Fruit fly (Drosophila melanogaster) whole organism, embryonic: Measurements from ENCODE around the gene CG4020.
A peak's percentile ranks its signal among the peaks of the same experiment; 100 is the strongest.

Experiments
- Aef1 ChIP-seq: fragments of 200-800 bp; sonication (Bioruptor generic); IDR thresholded peaks from 3 replicates; pipeline ENCODE4 v1.3.6; 2022; ENCODE audit warnings: missing biosample characterization, missing genetic modification characterization
- Antp ChIP-seq: fragments of 200-800 bp; sonication (Bioruptor generic); optimal IDR thresholded peaks from 3 replicates; lab custom pipeline; 2016; ENCODE audit warnings: missing biosample characterization, missing genetic modification characterization
- Atf-2 ChIP-seq: fragments of 200-800 bp; sonication (Bioruptor generic); optimal IDR thresholded peaks from 2 replicates; lab custom pipeline; 2016; ENCODE audit warnings: missing biosample characterization, missing genetic modification characterization
- B-H2 ChIP-seq: fragments of 200-800 bp; sonication (Bioruptor generic); optimal IDR thresholded peaks from 2 replicates; lab custom pipeline; 2018; ENCODE audit warnings: missing biosample characterization, mild to moderate bottlenecking, missing genetic modification characterization
- CG1024 ChIP-seq: fragments of 200-800 bp; sonication (Bioruptor generic); IDR thresholded peaks from 2 replicates; pipeline ENCODE4 v1.3.6; 2022; ENCODE audit warnings: missing biosample characterization, missing genetic modification characterization
- CG10321 ChIP-seq: fragments of 200-800 bp; sonication (Bioruptor generic); IDR thresholded peaks from 2 replicates; pipeline ENCODE4 v1.3.6; 2022; ENCODE audit warnings: missing biosample characterization, missing genetic modification characterization
- CG12219 ChIP-seq: fragments of 200-800 bp; sonication (Bioruptor generic); optimal IDR thresholded peaks from 3 replicates; lab custom pipeline; 2018; ENCODE audit warnings: missing biosample characterization, mild to moderate bottlenecking, missing genetic modification characterization
- CG12744 ChIP-seq: fragments of 200-800 bp; sonication (Bioruptor generic); optimal IDR thresholded peaks from 2 replicates; lab custom pipeline; 2016; ENCODE audit warnings: missing biosample characterization, missing genetic modification characterization
- CG14441 ChIP-seq: fragments of 200-800 bp; sonication (Bioruptor generic); IDR thresholded peaks from 2 replicates; pipeline ENCODE4 v1.3.6; 2022; ENCODE audit warnings: missing biosample characterization, missing genetic modification characterization
- CG15073 ChIP-seq: fragments of 200-800 bp; sonication (Bioruptor generic); optimal IDR thresholded peaks from 2 replicates; lab custom pipeline; 2016; ENCODE audit warnings: missing biosample characterization, missing genetic modification characterization
- CG1603 ChIP-seq: fragments of 200-800 bp; sonication (Bioruptor generic); optimal IDR thresholded peaks from 2 replicates; lab custom pipeline; 2019; ENCODE audit warnings: missing biosample characterization, mild to moderate bottlenecking, missing genetic modification characterization, moderate library complexity
- CG17612 ChIP-seq: fragments of 200-800 bp; sonication (Bioruptor generic); IDR thresholded peaks from 2 replicates; pipeline ENCODE4 v1.3.6; 2022; ENCODE audit warnings: missing biosample characterization, missing genetic modification characterization
- CG17829 ChIP-seq: fragments of 200-800 bp; optimal IDR thresholded peaks from 2 replicates; lab custom pipeline; 2019; ENCODE audit warnings: missing biosample characterization, mild to moderate bottlenecking, missing genetic modification characterization, moderate library complexity
- CG3065 ChIP-seq: fragments of 200-800 bp; sonication (Bioruptor generic); optimal IDR thresholded peaks from 2 replicates; lab custom pipeline; 2016; ENCODE audit warnings: missing biosample characterization, missing genetic modification characterization
- CG31441 ChIP-seq: fragments of 200-800 bp; sonication (Bioruptor generic); IDR thresholded peaks from 2 replicates; pipeline ENCODE4 v1.3.6; 2022; ENCODE audit warnings: missing biosample characterization, missing genetic modification characterization
- CG43689 ChIP-seq: fragments of 200-800 bp; sonication (Bioruptor generic); IDR thresholded peaks from 2 replicates; pipeline ENCODE4 v1.3.6; 2022; ENCODE audit warnings: missing biosample characterization, missing genetic modification characterization
- CG6175 ChIP-seq: fragments of 200-800 bp; sonication (Bioruptor generic); IDR thresholded peaks from 3 replicates; pipeline ENCODE4 v1.3.6; 2022; ENCODE audit warnings: missing biosample characterization, missing genetic modification characterization
- CG6689 ChIP-seq: fragments of 200-800 bp; sonication (Bioruptor generic); IDR thresholded peaks from 2 replicates; pipeline ENCODE4 v1.3.6; 2022; ENCODE audit warnings: missing biosample characterization, missing genetic modification characterization
- CG6854 ChIP-seq: fragments of 200-800 bp; sonication (Bioruptor generic); optimal IDR thresholded peaks from 3 replicates; lab custom pipeline; 2017; ENCODE audit warnings: missing biosample characterization, mild to moderate bottlenecking, missing genetic modification characterization
- CG7357 ChIP-seq: fragments of 200-800 bp; sonication (Bioruptor generic); IDR thresholded peaks from 3 replicates; pipeline ENCODE4 v1.3.6; 2022; ENCODE audit warnings: missing biosample characterization, missing genetic modification characterization
- CG9215 ChIP-seq: fragments of 200-800 bp; sonication (Bioruptor generic); IDR thresholded peaks from 2 replicates; pipeline ENCODE4 v1.3.6; 2022; ENCODE audit warnings: missing biosample characterization, missing genetic modification characterization
- CG9932 ChIP-seq: fragments of 200-800 bp; sonication (Bioruptor generic); IDR thresholded peaks from 2 replicates; pipeline ENCODE4 v1.3.6; 2022; ENCODE audit warnings: missing biosample characterization, missing genetic modification characterization
- Ets65A ChIP-seq: fragments of 200-800 bp; sonication (Bioruptor generic); peaks from one replicate; lab custom pipeline; 2016; ENCODE audit warnings: missing biosample characterization, missing genetic modification characterization
- Fer3 ChIP-seq: fragments of 200-800 bp; sonication (Bioruptor generic); optimal IDR thresholded peaks from 2 replicates; lab custom pipeline; 2018; ENCODE audit warnings: missing biosample characterization, mild to moderate bottlenecking, missing genetic modification characterization, moderate library complexity
- Hr51 ChIP-seq, 2 experiments: fragments of 200-800 bp; sonication (Bioruptor generic); optimal IDR thresholded peaks; 2 replicates in 1 of 2; 3 replicates in 1 of 2; lab custom pipeline; 2016 to 2018; ENCODE audit warnings: missing biosample characterization in 2 of 2, missing genetic modification characterization in 2 of 2, mild to moderate bottlenecking in 1 of 2, moderate library complexity in 1 of 2
- Lhr ChIP-seq: fragments of 200-800 bp; sonication (Bioruptor generic); optimal IDR thresholded peaks from 3 replicates; lab custom pipeline; 2017; ENCODE audit warnings: mild to moderate bottlenecking, missing biosample characterization, missing genetic modification reagents, missing genetic modification characterization
- Lpt ChIP-seq: fragments of >200 bp; optimal IDR thresholded peaks from 2 replicates; lab custom pipeline; 2018; ENCODE audit warnings: missing biosample characterization, missing genetic modification characterization
- Mrtf ChIP-seq: fragments of 200-800 bp; sonication (Bioruptor generic); IDR thresholded peaks from 3 replicates; pipeline ENCODE4 v1.3.6; 2022; ENCODE audit warnings: missing biosample characterization, missing genetic modification characterization
- Ptx1 ChIP-seq: fragments of 200-800 bp; sonication (Bioruptor generic); IDR thresholded peaks from 2 replicates; pipeline ENCODE4 v1.3.6; 2022; ENCODE audit warnings: missing biosample characterization, missing genetic modification characterization
- Ssrp ChIP-seq: fragments of 200-800 bp; sonication (Bioruptor generic); optimal IDR thresholded peaks from 2 replicates; lab custom pipeline; 2018; ENCODE audit warnings: missing biosample characterization, mild to moderate bottlenecking, missing genetic modification characterization, moderate library complexity
- Stat92E ChIP-seq, 3 experiments: fragments of >200 bp in 2 of 3; fragments of 200-800 bp in 1 of 3; sonication (Bioruptor generic) in 1 of 3; optimal IDR thresholded peaks; 2 replicates each; lab custom pipeline; 2017 to 2019; ENCODE audit warnings: missing biosample characterization in 3 of 3, missing genetic modification characterization in 3 of 3, mild to moderate bottlenecking in 1 of 3, moderate library complexity in 1 of 3
- Usf ChIP-seq: fragments of 200-800 bp; sonication (Bioruptor generic); optimal IDR thresholded peaks from 2 replicates; lab custom pipeline; 2017; ENCODE audit warnings: missing genotype, missing biosample characterization, missing genetic modification characterization
- az2 ChIP-seq: fragments of 200-800 bp; sonication (Bioruptor generic); optimal IDR thresholded peaks from 3 replicates; lab custom pipeline; 2016; ENCODE audit warnings: missing biosample characterization, missing genetic modification characterization
- bigmax ChIP-seq: fragments of 200-800 bp; sonication (Bioruptor generic); optimal IDR thresholded peaks from 2 replicates; lab custom pipeline; 2018; ENCODE audit warnings: missing biosample characterization, mild to moderate bottlenecking, missing genetic modification characterization
- br ChIP-seq: fragments of >200 bp; optimal IDR thresholded peaks from 2 replicates; lab custom pipeline; 2017
- crc ChIP-seq: fragments of 200-800 bp; sonication (Bioruptor generic); optimal IDR thresholded peaks from 2 replicates; lab custom pipeline; 2016; ENCODE audit warnings: missing biosample characterization, missing genetic modification characterization
- dm ChIP-seq: fragments of 200-800 bp; sonication (Bioruptor generic); optimal IDR thresholded peaks from 3 replicates; lab custom pipeline; 2016; ENCODE audit warnings: missing biosample characterization, missing genetic modification characterization
- dpn ChIP-seq, 2 experiments: fragments of 200-800 bp; sonication (Bioruptor generic); optimal IDR thresholded peaks; 3 replicates each; lab custom pipeline; 2016; ENCODE audit warnings: missing biosample characterization in 2 of 2, missing genetic modification characterization in 2 of 2
- fd102C ChIP-seq: fragments of 200-800 bp; sonication (Bioruptor generic); optimal IDR thresholded peaks from 2 replicates; lab custom pipeline; 2018; ENCODE audit warnings: missing biosample characterization, mild to moderate bottlenecking, missing genetic modification characterization, moderate library complexity
- gsb-n ChIP-seq: fragments of 200-800 bp; sonication (Bioruptor generic); optimal IDR thresholded peaks from 3 replicates; lab custom pipeline; 2018; ENCODE audit warnings: missing biosample characterization, mild to moderate bottlenecking, missing genetic modification characterization
- h ChIP-seq: fragments of >200 bp; optimal IDR thresholded peaks from 2 replicates; lab custom pipeline; 2017
- insv ChIP-seq, 2 experiments: fragments of 200-800 bp; sonication (Bioruptor generic); optimal IDR thresholded peaks; 3 replicates each; lab custom pipeline; 2016 to 2018; ENCODE audit warnings: missing biosample characterization in 2 of 2, missing genetic modification characterization in 2 of 2
- ken ChIP-seq: fragments of 200-800 bp; sonication (Bioruptor generic); IDR thresholded peaks from 3 replicates; pipeline ENCODE4 v1.3.6; 2022; ENCODE audit warnings: missing biosample characterization, missing genetic modification characterization
- luna ChIP-seq: fragments of 200-800 bp; sonication (Bioruptor generic); optimal IDR thresholded peaks from 2 replicates; lab custom pipeline; 2016; ENCODE audit warnings: missing biosample characterization, missing genetic modification characterization
- oc ChIP-seq: fragments of 200-800 bp; sonication (Bioruptor generic); optimal IDR thresholded peaks from 2 replicates; lab custom pipeline; 2018; ENCODE audit warnings: missing biosample characterization, mild to moderate bottlenecking, missing genetic modification characterization, moderate library complexity
- pum ChIP-seq: fragments of 200-800 bp; sonication (Bioruptor generic); optimal IDR thresholded peaks from 2 replicates; lab custom pipeline; 2016; ENCODE audit warnings: missing biosample characterization, missing genetic modification characterization
- repo ChIP-seq: fragments of 200-800 bp; sonication (Bioruptor generic); optimal IDR thresholded peaks from 2 replicates; lab custom pipeline; 2016; ENCODE audit warnings: missing biosample characterization, missing genetic modification characterization
- sens ChIP-seq: fragments of 200-800 bp; sonication (Bioruptor generic); peaks from one replicate; lab custom pipeline; 2016; ENCODE audit warnings: missing biosample characterization, missing genetic modification characterization
- tll ChIP-seq, 2 experiments: fragments of 200-800 bp in 1 of 2; fragments of >200 bp in 1 of 2; sonication (Bioruptor generic) in 1 of 2; optimal IDR thresholded peaks; 2 replicates each; lab custom pipeline; 2017 to 2019; ENCODE audit warnings: missing biosample characterization in 2 of 2, missing genetic modification characterization in 2 of 2, mild to moderate bottlenecking in 1 of 2, moderate library complexity in 1 of 2
- zen ChIP-seq: fragments of 200-800 bp; sonication (Bioruptor generic); optimal IDR thresholded peaks from 3 replicates; lab custom pipeline; 2018; ENCODE audit warnings: missing biosample characterization, mild to moderate bottlenecking, missing genetic modification characterization, moderate library complexity

The CG4020 gene

dm6 chrX:5896809-5897700 is 8.5 kb upstream of the CG4020 start (continued):
- 0 out of 3 replicates have a peak, but pooled peaks have one; percentile 24 for TF ChIP-seq ken (GFP tag; lab: Robert Waterston, UW)
- TF ChIP-seq tll (GFP tag; optimal IDR thresholded peaks at IDR 0.05; lab: Kevin White, UChicago): no peak
- no peak for TF ChIP-seq h (lab: Kevin White, UChicago)
- TF ChIP-seq CG17829 (tag; lab: Kevin White, UChicago): no peak
- peak; percentile 35; the same call in 1 of the 2 replicates for TF ChIP-seq CG10321 (GFP tag; lab: Robert Waterston, UW)
- no peak for TF ChIP-seq br
- TF ChIP-seq Aef1 (GFP tag; lab: Robert Waterston, UW): peak; percentile 26; the same call in 1 of the 3 replicates
- TF ChIP-seq pum (GFP tag; lab: Kevin White, UChicago): no peak
- no peak for TF ChIP-seq B-H2 (GFP tag; lab: Kevin White, UChicago)
- no peak for TF ChIP-seq repo
- TF ChIP-seq CG7357 (GFP tag; lab: Robert Waterston, UW): 0 out of 3 replicates have a peak, but pooled peaks have one; percentile 39
- no peak for TF ChIP-seq dm (GFP tag; lab: Kevin White, UChicago)
- no peak for TF ChIP-seq Ssrp (tag; lab: Kevin White, UChicago)
- peak in 1 of 2 experiments; percentile 39 for TF ChIP-seq dpn (GFP tag; optimal IDR thresholded peaks at IDR 0.05; lab: Kevin White, UChicago)
- TF ChIP-seq CG17612 (GFP tag; lab: Robert Waterston, UW): no peak
- TF ChIP-seq bigmax (GFP tag; lab: Kevin White, UChicago): no peak
- peak; percentile 84 for TF ChIP-seq sens (GFP tag; lab: Kevin White, UChicago)
- no peak for TF ChIP-seq CG6175 (GFP tag; lab: Robert Waterston, UW)
- no peak for TF ChIP-seq fd102C (GFP tag; lab: Kevin White, UChicago)
- TF ChIP-seq Fer3 (tag; lab: Kevin White, UChicago): no peak
- TF ChIP-seq luna: no peak
- TF ChIP-seq CG15073 (GFP tag; lab: Kevin White, UChicago): no peak
- TF ChIP-seq Lpt: no peak
- no peak for TF ChIP-seq Antp (GFP tag; lab: Kevin White, UChicago)
- peak; percentile 34 for TF ChIP-seq az2
- TF ChIP-seq CG6854: no peak
- peak in 1 of 2 experiments; percentile 24 for TF ChIP-seq Hr51 (GFP tag; optimal IDR thresholded peaks at IDR 0.05; lab: Kevin White, UChicago)
- TF ChIP-seq Stat92E (GFP tag; optimal IDR thresholded peaks at IDR 0.05; lab: Kevin White, UChicago): no peak
- peak; percentile 9 for TF ChIP-seq Atf-2 (GFP tag; lab: Kevin White, UChicago)
- TF ChIP-seq CG31441 (GFP tag; lab: Robert Waterston, UW): 0 out of 2 replicates have a peak, but pooled peaks have one; percentile 15
- peak; percentile 33; the same call in 1 of the 2 replicates for TF ChIP-seq Ptx1 (GFP tag; lab: Robert Waterston, UW)
- peak; percentile 42 for TF ChIP-seq CG6689 (GFP tag; lab: Robert Waterston, UW)
- TF ChIP-seq CG3065 (GFP tag; lab: Kevin White, UChicago): no peak
- TF ChIP-seq insv (GFP tag; optimal IDR thresholded peaks at IDR 0.05; lab: Kevin White, UChicago): no peak
- TF ChIP-seq zen (tag; lab: Kevin White, UChicago): peak; percentile 13
- no peak for TF ChIP-seq crc
- TF ChIP-seq gsb-n (tag; lab: Kevin White, UChicago): no peak
- TF ChIP-seq CG12744: no peak
- TF ChIP-seq Usf (GFP tag; lab: Kevin White, UChicago): no peak
- peak; percentile 75 for TF ChIP-seq Ets65A
- no peak for TF ChIP-seq Lhr
- TF ChIP-seq CG9215 (GFP tag; lab: Robert Waterston, UW): no peak
- TF ChIP-seq oc (tag; lab: Kevin White, UChicago): no peak
- no peak for TF ChIP-seq CG12219 (GFP tag; lab: Kevin White, UChicago)
- no peak for TF ChIP-seq CG1024 (GFP tag; lab: Robert Waterston, UW)
- TF ChIP-seq CG1603 (tag; lab: Kevin White, UChicago): peak; percentile 64
- TF ChIP-seq CG14441 (GFP tag; lab: Robert Waterston, UW): 0 out of 2 replicates have a peak, but pooled peaks have one; percentile 33
- no peak for TF ChIP-seq Mrtf
- TF ChIP-seq CG9932 (GFP tag; lab: Robert Waterston, UW): no peak; the same call in 1 of the 2 replicates
- TF ChIP-seq CG43689 (GFP tag; lab: Robert Waterston, UW): no peak
